Worm (Caenorhabditis elegans) whole organism, early embryonic: ENCODE measurements around the gene F15A4.5.

Source experiments
- B0310.2 ChIP-seq: sonication (generic microtip); optimal IDR thresholded peaks from 2 replicates; lab custom pipeline; 2016; ENCODE audit warnings: mild to moderate bottlenecking, missing genetic modification characterization, missing compliant biosample characterization
- F13C5.2 ChIP-seq: sonication (generic microtip); optimal IDR thresholded peaks from 2 replicates; lab custom pipeline; 2017; ENCODE audit warnings: mild to moderate bottlenecking, missing genetic modification characterization, inconsistent platforms, missing compliant biosample characterization
- ama-1 ChIP-seq: fragments of 150-350 bp; optimal IDR thresholded peaks from 2 replicates; lab custom pipeline; 2014
- hmbx-1 ChIP-seq: sonication (generic microtip); optimal IDR thresholded peaks from 2 replicates; lab custom pipeline; 2016; ENCODE audit warnings: mild to moderate bottlenecking, missing genetic modification characterization, missing compliant biosample characterization
- hmg-4 ChIP-seq: fragments of 200-800 bp; sonication (Bioruptor generic); optimal IDR thresholded peaks from 2 replicates; lab custom pipeline; 2018; ENCODE audit warnings: mild to moderate bottlenecking, missing genetic modification characterization, missing compliant biosample characterization
- hnd-1 ChIP-seq: sonication (generic microtip); optimal IDR thresholded peaks from 2 replicates; lab custom pipeline; 2016; ENCODE audit warnings: missing genetic modification characterization, missing compliant biosample characterization
- pes-1 ChIP-seq: fragments of 200-800 bp; sonication (Bioruptor generic); IDR thresholded peaks from 2 replicates; pipeline ENCODE4 v1.3.6; 2022; ENCODE audit warnings: missing genetic modification reagents, missing genetic modification characterization, missing compliant biosample characterization
- tra-4 ChIP-seq: sonication (generic microtip); optimal IDR thresholded peaks from 2 replicates; lab custom pipeline; 2017; ENCODE audit warnings: missing genetic modification characterization, missing compliant biosample characterization

DNA sequence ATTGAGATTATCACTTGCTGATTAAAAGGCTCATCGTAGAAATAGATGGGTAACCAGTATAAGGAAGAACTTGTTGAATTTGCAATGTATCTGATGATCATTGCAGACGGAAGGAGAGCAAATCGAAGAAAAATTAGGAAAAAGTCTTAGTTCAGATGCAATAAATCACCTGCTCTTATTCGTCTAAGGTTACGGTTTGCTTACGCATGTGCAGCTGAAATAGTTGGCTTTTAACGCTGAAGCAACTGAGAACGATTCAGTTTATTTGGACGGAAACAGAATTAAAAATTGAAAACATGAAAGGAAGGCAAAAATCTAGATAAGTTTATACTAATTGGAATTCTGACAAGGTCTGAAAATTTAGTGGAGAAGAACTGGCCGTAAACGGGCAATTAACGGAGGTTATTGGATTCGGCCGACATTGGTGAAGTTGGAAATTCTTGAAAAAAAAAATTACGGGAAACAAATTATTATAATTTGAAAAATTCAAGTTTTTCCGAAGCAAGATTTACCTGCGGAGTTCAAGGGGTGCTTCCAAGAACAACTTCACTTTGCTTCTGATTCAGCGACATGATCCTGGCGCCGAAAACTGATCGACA, 18.2 kb downstream of the F15A4.5 start, which contains the start of the genes sre-35 and sre-33:
- no peak for TF ChIP-seq F13C5.2 (tag; lab: Kevin White, UChicago)
- no peak for TF ChIP-seq ama-1 (lab: Kevin White, UChicago)
- TF ChIP-seq hmbx-1 (tag; lab: Kevin White, UChicago): no peak
- TF ChIP-seq tra-4 (tag; lab: Kevin White, UChicago): no peak
- no peak for TF ChIP-seq pes-1 (GFP tag; lab: Robert Waterston, UW)
- TF ChIP-seq B0310.2 (tag; lab: Kevin White, UChicago): no peak
- no peak for TF ChIP-seq hnd-1 (tag; lab: Kevin White, UChicago)
- no peak for TF ChIP-seq hmg-4 (GFP tag; lab: Kevin White, UChicago)
